Worm (Caenorhabditis elegans): Measurements from ENCODE around the gene cut-6.

Gene cut-6

DNA sequence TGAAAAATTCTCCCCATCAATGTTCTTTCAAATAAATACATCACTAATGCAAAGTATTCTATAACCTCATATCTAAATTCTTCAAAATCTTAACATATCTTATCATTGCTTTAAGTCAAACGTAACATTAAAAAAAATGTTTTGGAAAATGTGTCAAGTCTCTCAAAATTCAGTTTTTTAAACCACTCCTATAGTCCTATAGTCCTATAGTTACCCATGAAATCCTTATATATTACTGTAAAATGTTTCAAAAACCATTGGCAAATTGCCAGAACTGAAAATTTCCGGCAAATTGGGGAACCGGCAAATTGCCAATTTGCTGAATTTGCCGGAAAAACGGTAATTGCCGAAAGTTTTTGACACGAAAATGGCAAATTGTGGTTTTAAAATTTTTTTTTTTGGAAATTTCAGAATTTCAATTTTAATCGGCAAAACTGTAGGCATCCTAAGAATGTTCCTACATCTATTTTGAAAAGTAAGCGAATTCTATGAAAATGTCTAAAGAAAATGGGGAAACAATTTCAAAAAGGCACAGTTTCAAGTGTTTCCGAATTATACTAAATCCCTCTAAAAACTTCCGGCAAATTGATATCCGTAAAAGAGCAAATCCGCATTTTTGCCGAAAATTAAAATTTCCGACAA lies 6.8 kb upstream of the cut-6 start:
- TF ChIP-seq elt-1 (tag; optimal IDR thresholded peaks at IDR 0.05), result peak; percentile 68
- no peak for TF ChIP-seq fkh-2 (tag; optimal IDR thresholded peaks at IDR 0.05)
- TF ChIP-seq eor-1 (tag; optimal IDR thresholded peaks at IDR 0.05), result no peak
- no peak for TF ChIP-seq elt-2 (tag; optimal IDR thresholded peaks at IDR 0.05)
- no peak for TF ChIP-seq nfya-1 (tag; optimal IDR thresholded peaks at IDR 0.05; ENCODE audit: insufficient read depth)
- TF ChIP-seq nhr-237 (tag; optimal IDR thresholded peaks at IDR 0.05), result no peak
- no peak for TF ChIP-seq egl-27 (tag; optimal IDR thresholded peaks at IDR 0.05)
- TF ChIP-seq elt-3 (tag; optimal IDR thresholded peaks at IDR 0.05), result no peak

DNA sequence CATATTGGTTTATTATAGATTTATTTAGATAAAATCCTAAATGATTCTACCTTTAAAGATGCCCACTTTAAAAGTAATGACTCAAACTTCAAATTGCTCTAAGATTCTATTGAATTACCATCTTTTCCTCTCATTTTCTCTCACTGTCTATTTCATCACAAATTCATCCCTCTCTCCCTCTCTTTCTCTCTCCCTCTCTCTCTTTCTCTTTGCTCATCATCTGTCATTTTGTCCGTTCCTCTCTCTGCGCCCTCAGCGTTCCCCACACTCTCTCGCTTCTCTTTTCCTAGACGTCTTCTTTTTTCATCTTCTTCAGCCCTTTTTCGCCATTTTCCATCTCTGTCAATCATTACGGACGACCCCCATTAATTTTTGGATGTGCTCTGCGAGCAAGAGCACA lies 6.1 kb upstream of the cut-6 start:
- TF ChIP-seq nhr-76 (tag; optimal IDR thresholded peaks at IDR 0.05) (no peak), tbx-2 (tag; optimal IDR thresholded peaks at IDR 0.05) (no peak), R02D3.7 (tag; optimal IDR thresholded peaks at IDR 0.05) (no peak), nhr-67 (tag; optimal IDR thresholded peaks at IDR 0.05) (no peak), elt-2 (tag; optimal IDR thresholded peaks at IDR 0.05) (no peak), nhr-237 (tag; optimal IDR thresholded peaks at IDR 0.05) (no peak), hmg-11 (tag; optimal IDR thresholded peaks at IDR 0.05) (peak; percentile 68), ZK546.5 (tag; optimal IDR thresholded peaks at IDR 0.05) (no peak), ceh-9 (tag; optimal IDR thresholded peaks at IDR 0.05) (no peak), ztf-4 (tag; optimal IDR thresholded peaks at IDR 0.05) (no peak), lin-39 (tag; optimal IDR thresholded peaks at IDR 0.05) (peak; percentile 52), sea-2 (GFP tag; optimal IDR thresholded peaks at IDR 0.05) (no peak), egl-5 (tag; optimal IDR thresholded peaks at IDR 0.05) (no peak), egl-27 (tag; optimal IDR thresholded peaks at IDR 0.05) (no peak), elt-1 (tag; optimal IDR thresholded peaks at IDR 0.05) (no peak), fkh-10 (GFP tag; optimal IDR thresholded peaks at IDR 0.05) (no peak), nhr-25 (tag; optimal IDR thresholded peaks at IDR 0.05) (no peak), fkh-2 (tag; optimal IDR thresholded peaks at IDR 0.05) (no peak), daf-12 (tag; optimal IDR thresholded peaks at IDR 0.05) (no peak), mml-1 (tag; optimal IDR thresholded peaks at IDR 0.05) (no peak), ztf-11 (tag; optimal IDR thresholded peaks at IDR 0.05) (no peak), pha-4 (tag; optimal IDR thresholded peaks at IDR 0.05) (no peak), unc-39 (tag; optimal IDR thresholded peaks at IDR 0.05) (no peak), ama-1 (optimal IDR thresholded peaks at IDR 0.05) (no peak), nhr-43 (tag; optimal IDR thresholded peaks at IDR 0.05; ENCODE audit: poor library complexity, severe bottlenecking) (no peak), lin-15B (tag; optimal IDR thresholded peaks at IDR 0.05) (peak; percentile 16), ceh-82 (tag; optimal IDR thresholded peaks at IDR 0.05) (peak; percentile 80), jun-1 (tag; optimal IDR thresholded peaks at IDR 0.05) (peak; percentile 2), snpc-4 (tag; optimal IDR thresholded peaks at IDR 0.05) (no peak), unc-62 (GFP tag; optimal IDR thresholded peaks at IDR 0.05) (peak; percentile 29), zag-1 (tag; optimal IDR thresholded peaks at IDR 0.05) (no peak), nhr-77 (tag; optimal IDR thresholded peaks at IDR 0.05) (no peak), elt-3 (tag; optimal IDR thresholded peaks at IDR 0.05) (no peak), skn-1 (tag; optimal IDR thresholded peaks at IDR 0.05) (no peak), nfya-1 (tag; optimal IDR thresholded peaks at IDR 0.05; ENCODE audit: insufficient read depth) (peak; percentile 62), eor-1 (tag; optimal IDR thresholded peaks at IDR 0.05) (no peak), ceh-16 (tag; optimal IDR thresholded peaks at IDR 0.05) (no peak)

DNA sequence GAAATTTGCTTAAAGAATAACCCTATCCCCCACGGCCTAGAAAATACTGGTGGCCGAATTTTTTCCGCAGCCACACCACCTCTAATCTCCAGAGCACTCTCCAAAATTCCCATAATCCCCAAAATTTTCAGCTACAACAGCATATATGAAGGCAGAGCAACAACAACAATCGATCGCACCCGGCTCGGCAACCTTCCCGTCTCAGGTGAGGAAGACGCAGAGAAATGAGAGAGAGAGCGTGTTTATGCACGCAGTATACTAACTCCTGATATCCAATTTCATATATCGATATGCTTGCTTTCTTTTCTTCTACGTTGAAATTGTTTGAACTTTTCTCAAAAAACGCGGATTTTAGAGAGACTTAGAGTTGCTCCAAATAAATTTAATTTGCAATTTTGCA lies 4.9 kb upstream of the cut-6 start:
- TF ChIP-seq hmg-11 (tag; optimal IDR thresholded peaks at IDR 0.05) (peak; percentile 25), nhr-67 (tag; optimal IDR thresholded peaks at IDR 0.05) (no peak), nhr-25 (tag; optimal IDR thresholded peaks at IDR 0.05) (no peak), nhr-77 (tag; optimal IDR thresholded peaks at IDR 0.05) (no peak)

DNA sequence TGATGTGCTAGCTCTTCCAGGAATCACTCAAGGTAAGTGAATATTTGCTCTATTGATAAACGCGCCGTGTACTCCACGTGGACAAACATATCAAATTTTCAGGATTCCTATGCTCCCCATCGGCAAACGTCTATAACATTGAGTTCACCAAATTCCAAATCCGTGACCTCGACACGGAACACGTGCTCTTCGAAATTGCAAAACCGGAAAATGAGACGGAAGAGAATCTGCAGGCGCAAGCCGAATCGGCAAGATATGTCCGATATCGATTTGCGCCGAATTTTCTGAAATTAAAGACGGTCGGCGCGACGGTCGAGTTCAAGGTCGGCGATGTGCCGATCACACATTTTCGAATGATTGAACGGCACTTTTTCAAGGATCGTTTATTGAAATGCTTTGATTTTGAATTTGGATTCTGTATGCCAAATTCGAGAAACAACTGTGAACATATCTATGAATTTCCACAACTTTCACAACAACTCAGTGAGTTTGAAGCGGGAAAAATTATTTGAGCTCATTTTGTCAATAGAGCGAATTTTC lies 3.5 kb upstream of the cut-6 start:
- peak; percentile 77 for TF ChIP-seq elt-1 (tag; optimal IDR thresholded peaks at IDR 0.05)
- TF ChIP-seq ZK546.5 (tag; optimal IDR thresholded peaks at IDR 0.05), result no peak
